Worm (Caenorhabditis elegans): Measurements from ENCODE around the gene mrps-26.

DNA sequence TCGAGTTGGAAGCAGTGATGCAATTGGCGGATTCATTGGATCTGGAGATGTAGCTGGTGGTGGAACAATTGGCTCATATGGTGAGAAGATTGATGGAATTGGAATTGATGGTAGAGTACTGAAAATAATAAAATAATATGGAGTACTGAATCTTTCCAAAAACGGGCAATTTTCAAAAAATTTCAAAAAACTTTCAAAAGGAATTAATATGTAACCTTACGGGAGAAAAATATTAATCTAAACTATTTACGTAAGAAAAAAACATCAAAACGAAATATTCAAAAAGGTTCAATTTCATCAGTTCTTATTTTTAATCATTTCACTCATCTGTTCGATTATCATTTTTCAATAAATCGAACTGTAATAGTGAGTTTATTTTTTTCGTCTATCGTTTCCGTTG lies 35.4 kb downstream of the mrps-26 start, which contains the start of gene ZC395.4:
- TF ChIP-seq dao-5 (tag; optimal IDR thresholded peaks at IDR 0.05) (no peak), W03F9.2 (tag; optimal IDR thresholded peaks at IDR 0.05) (no peak), him-1 (tag; optimal IDR thresholded peaks at IDR 0.05) (no peak)

All from whole organism, L4/young adult.